Fruit fly (Drosophila melanogaster) whole organism, embryonic: ENCODE measurements around the gene Etl1.

Source experiments
- Asciz ChIP-seq: fragments of 200-800 bp; sonication (Bioruptor generic); optimal IDR thresholded peaks from 2 replicates; lab custom pipeline; 2017; ENCODE audit warnings: missing biosample characterization, mild to moderate bottlenecking, missing genetic modification characterization, missing genetic modification reagents
- CG11456 ChIP-seq: fragments of 200-800 bp; sonication (Bioruptor generic); IDR thresholded peaks from 3 replicates; pipeline ENCODE4 v1.3.6; 2022; ENCODE audit warnings: missing biosample characterization, missing genetic modification characterization
- CG11723 ChIP-seq: fragments of 200-800 bp; sonication (Bioruptor generic); optimal IDR thresholded peaks from 2 replicates; lab custom pipeline; 2017; ENCODE audit warnings: missing biosample characterization, mild to moderate bottlenecking, missing genetic modification characterization
- CG13296 ChIP-seq: fragments of 200-800 bp; sonication (Bioruptor generic); optimal IDR thresholded peaks from 3 replicates; lab custom pipeline; 2018; ENCODE audit warnings: missing biosample characterization, mild to moderate bottlenecking, missing genetic modification characterization
- CG14667 ChIP-seq: fragments of 200-800 bp; sonication (Bioruptor generic); IDR thresholded peaks from 2 replicates; pipeline ENCODE4 v1.3.6; 2022; ENCODE audit warnings: missing biosample characterization, missing genetic modification characterization
- CG15073 ChIP-seq: fragments of 200-800 bp; sonication (Bioruptor generic); optimal IDR thresholded peaks from 2 replicates; lab custom pipeline; 2016; ENCODE audit warnings: missing biosample characterization, missing genetic modification characterization
- CG15601 ChIP-seq: fragments of 200-800 bp; sonication (Bioruptor generic); optimal IDR thresholded peaks from 3 replicates; lab custom pipeline; 2019; ENCODE audit warnings: missing biosample characterization, mild to moderate bottlenecking, missing genetic modification characterization, moderate library complexity
- CG17361 ChIP-seq: fragments of 200-800 bp; sonication (Bioruptor generic); IDR thresholded peaks from 3 replicates; pipeline ENCODE4 v1.3.6; 2022; ENCODE audit warnings: missing biosample characterization, missing genetic modification characterization
- CG17568 ChIP-seq: fragments of 200-800 bp; sonication (Bioruptor generic); optimal IDR thresholded peaks from 2 replicates; lab custom pipeline; 2018; ENCODE audit warnings: missing biosample characterization, mild to moderate bottlenecking, missing genetic modification characterization, moderate library complexity
- CG1792 ChIP-seq: fragments of 200-800 bp; sonication (Bioruptor generic); optimal IDR thresholded peaks from 2 replicates; lab custom pipeline; 2016; ENCODE audit warnings: missing biosample characterization, missing genetic modification characterization
- CG2712 ChIP-seq: fragments of 200-800 bp; optimal IDR thresholded peaks from 3 replicates; lab custom pipeline; 2019; ENCODE audit warnings: missing biosample characterization, mild to moderate bottlenecking, missing genetic modification characterization, moderate library complexity
- CG4424 ChIP-seq: fragments of 200-800 bp; sonication (Bioruptor generic); optimal IDR thresholded peaks from 3 replicates; lab custom pipeline; 2016; ENCODE audit warnings: missing biosample characterization, missing genetic modification characterization
- CG4854 ChIP-seq: fragments of 200-800 bp; sonication (Bioruptor generic); optimal IDR thresholded peaks from 2 replicates; lab custom pipeline; 2016; ENCODE audit warnings: missing biosample characterization, missing genetic modification characterization, inconsistent platforms
- CG6689 ChIP-seq: fragments of 200-800 bp; sonication (Bioruptor generic); IDR thresholded peaks from 2 replicates; pipeline ENCODE4 v1.3.6; 2022; ENCODE audit warnings: missing biosample characterization, missing genetic modification characterization
- CG6765 ChIP-seq: fragments of 200-800 bp; sonication (Bioruptor generic); optimal IDR thresholded peaks from 3 replicates; lab custom pipeline; 2017; ENCODE audit warnings: missing biosample characterization, mild to moderate bottlenecking, missing genetic modification characterization
- CG7987 ChIP-seq: fragments of 200-800 bp; sonication (Bioruptor generic); optimal IDR thresholded peaks from 2 replicates; lab custom pipeline; 2018; ENCODE audit warnings: missing biosample characterization, mild to moderate bottlenecking, missing genetic modification characterization, moderate library complexity
- CG8924 ChIP-seq: fragments of 200-800 bp; optimal IDR thresholded peaks from 3 replicates; lab custom pipeline; 2019; ENCODE audit warnings: missing biosample characterization, mild to moderate bottlenecking, missing genetic modification characterization, moderate library complexity
- CG9215 ChIP-seq: fragments of 200-800 bp; sonication (Bioruptor generic); IDR thresholded peaks from 2 replicates; pipeline ENCODE4 v1.3.6; 2022; ENCODE audit warnings: missing biosample characterization, missing genetic modification characterization
- CG9797 ChIP-seq: fragments of 200-800 bp; sonication (Bioruptor generic); optimal IDR thresholded peaks from 3 replicates; lab custom pipeline; 2018; ENCODE audit warnings: missing biosample characterization, mild to moderate bottlenecking, missing genetic modification characterization
- CG9817 ChIP-seq: fragments of 200-800 bp; sonication (Bioruptor generic); optimal IDR thresholded peaks from 2 replicates; lab custom pipeline; 2018; ENCODE audit warnings: missing biosample characterization, mild to moderate bottlenecking, missing genetic modification characterization, moderate library complexity
- CkIIα-i1 ChIP-seq: fragments of 200-800 bp; sonication (Bioruptor generic); IDR thresholded peaks from 2 replicates; pipeline ENCODE4 v1.3.6; 2022; ENCODE audit warnings: missing biosample characterization, missing genetic modification characterization
- CrebB ChIP-seq: fragments of 200-800 bp; sonication (Bioruptor generic); optimal IDR thresholded peaks from 3 replicates; lab custom pipeline; 2018; ENCODE audit warnings: missing biosample characterization, mild to moderate bottlenecking, missing genetic modification characterization
- D19A ChIP-seq: fragments of 200-800 bp; optimal IDR thresholded peaks from 3 replicates; lab custom pipeline; 2019; ENCODE audit warnings: missing biosample characterization, mild to moderate bottlenecking, missing genetic modification characterization, moderate library complexity
- Dbx ChIP-seq: fragments of 200-800 bp; sonication (Bioruptor generic); IDR thresholded peaks from 3 replicates; pipeline ENCODE4 v1.3.6; 2022; ENCODE audit warnings: missing biosample characterization, missing genetic modification characterization
- Deaf1 ChIP-seq: fragments of 200-800 bp; optimal IDR thresholded peaks from 3 replicates; lab custom pipeline; 2019; ENCODE audit warnings: missing biosample characterization, mild to moderate bottlenecking, missing genetic modification characterization, moderate library complexity
- H2.0 ChIP-seq: fragments of 200-800 bp; sonication (Bioruptor generic); IDR thresholded peaks from 2 replicates; pipeline ENCODE4 v1.3.6; 2022; ENCODE audit warnings: missing biosample characterization, missing genetic modification characterization
- HmgZ ChIP-seq: fragments of 200-800 bp; sonication (Bioruptor generic); optimal IDR thresholded peaks from 2 replicates; lab custom pipeline; 2018; ENCODE audit warnings: missing biosample characterization, mild to moderate bottlenecking, missing genetic modification characterization
- Lim3 ChIP-seq: fragments of 200-800 bp; sonication (Bioruptor generic); IDR thresholded peaks from 2 replicates; pipeline ENCODE4 v1.3.6; 2022; ENCODE audit warnings: missing biosample characterization, missing genetic modification characterization
- MESR4 ChIP-seq: fragments of 200-800 bp; sonication (Bioruptor generic); optimal IDR thresholded peaks from 2 replicates; lab custom pipeline; 2018; ENCODE audit warnings: missing biosample characterization, mild to moderate bottlenecking, missing genetic modification characterization, moderate library complexity
- NFAT ChIP-seq: fragments of 200-800 bp; sonication (Bioruptor generic); IDR thresholded peaks from 2 replicates; pipeline ENCODE4 v1.3.6; 2022; ENCODE audit warnings: missing biosample characterization, missing genetic modification characterization
- Nf-YA ChIP-seq: fragments of 200-800 bp; sonication (Bioruptor generic); IDR thresholded peaks from 2 replicates; pipeline ENCODE4 v1.3.6; 2022; ENCODE audit warnings: missing biosample characterization, missing genetic modification characterization
- Pdp1 ChIP-seq, 2 experiments: fragments of 200-800 bp; sonication (Bioruptor generic); optimal IDR thresholded peaks; 3 replicates each; lab custom pipeline; 2016; ENCODE audit warnings: missing biosample characterization in 2 of 2, missing genetic modification characterization in 2 of 2, mild to moderate bottlenecking in 1 of 2, moderate library complexity in 1 of 2
- TFAM ChIP-seq: fragments of 200-800 bp; sonication (Bioruptor generic); optimal IDR thresholded peaks from 2 replicates; lab custom pipeline; 2017; ENCODE audit warnings: missing biosample characterization, missing genetic modification characterization, inconsistent platforms
- bab2 ChIP-seq: fragments of 200-800 bp; sonication (Bioruptor generic); optimal IDR thresholded peaks from 2 replicates; lab custom pipeline; 2016; ENCODE audit warnings: missing biosample characterization, missing genetic modification characterization
- ci ChIP-seq: fragments of 200-800 bp; sonication (Bioruptor generic); IDR thresholded peaks from 3 replicates; pipeline ENCODE4 v1.3.6; 2022; ENCODE audit warnings: missing biosample characterization, missing genetic modification characterization
- corto ChIP-seq: fragments of 200-800 bp; sonication (Bioruptor generic); optimal IDR thresholded peaks from 2 replicates; lab custom pipeline; 2016; ENCODE audit warnings: missing biosample characterization, mild to moderate bottlenecking, missing genetic modification characterization, moderate library complexity
- ems ChIP-seq: fragments of 200-800 bp; sonication (Bioruptor generic); optimal IDR thresholded peaks from 3 replicates; lab custom pipeline; 2016; ENCODE audit warnings: missing biosample characterization, missing genetic modification characterization
- lmd ChIP-seq: fragments of 200-800 bp; sonication (Bioruptor generic); IDR thresholded peaks from 2 replicates; pipeline ENCODE4 v1.3.6; 2022; ENCODE audit warnings: missing biosample characterization, missing genetic modification characterization
- nmo ChIP-seq: fragments of 200-800 bp; sonication (Bioruptor generic); optimal IDR thresholded peaks from 2 replicates; lab custom pipeline; 2018; ENCODE audit warnings: missing biosample characterization, mild to moderate bottlenecking, missing genetic modification characterization, moderate library complexity
- org-1 ChIP-seq: fragments of 200-800 bp; sonication (Bioruptor generic); optimal IDR thresholded peaks from 2 replicates; lab custom pipeline; 2017; ENCODE audit warnings: missing biosample characterization, missing genetic modification characterization
- pita ChIP-seq: fragments of 200-800 bp; sonication (Bioruptor generic); optimal IDR thresholded peaks from 2 replicates; lab custom pipeline; 2017; ENCODE audit warnings: missing biosample characterization, mild to moderate bottlenecking, missing genetic modification characterization
- seq ChIP-seq: fragments of 200-800 bp; sonication (Bioruptor generic); IDR thresholded peaks from 2 replicates; pipeline ENCODE4 v1.3.6; 2022; ENCODE audit warnings: missing biosample characterization, missing genetic modification characterization
- slou ChIP-seq: fragments of 200-800 bp; sonication (Bioruptor generic); optimal IDR thresholded peaks from 3 replicates; lab custom pipeline; 2016; ENCODE audit warnings: missing biosample characterization, missing genetic modification characterization
- sr ChIP-seq: fragments of 200-800 bp; sonication (Bioruptor generic); IDR thresholded peaks from 3 replicates; pipeline ENCODE4 v1.3.6; 2022; ENCODE audit warnings: missing biosample characterization, missing genetic modification characterization
- stwl ChIP-seq: fragments of 200-800 bp; sonication (Bioruptor generic); optimal IDR thresholded peaks from 3 replicates; lab custom pipeline; 2018; ENCODE audit warnings: missing biosample characterization, mild to moderate bottlenecking, missing genetic modification characterization, moderate library complexity
- zen ChIP-seq: fragments of 200-800 bp; sonication (Bioruptor generic); optimal IDR thresholded peaks from 3 replicates; lab custom pipeline; 2018; ENCODE audit warnings: missing biosample characterization, mild to moderate bottlenecking, missing genetic modification characterization, moderate library complexity
- zf30C ChIP-seq: fragments of 200-800 bp; sonication (Bioruptor generic); optimal IDR thresholded peaks from 3 replicates; lab custom pipeline; 2018; ENCODE audit warnings: missing biosample characterization, mild to moderate bottlenecking, missing genetic modification characterization

Etl1 gene

DNA sequence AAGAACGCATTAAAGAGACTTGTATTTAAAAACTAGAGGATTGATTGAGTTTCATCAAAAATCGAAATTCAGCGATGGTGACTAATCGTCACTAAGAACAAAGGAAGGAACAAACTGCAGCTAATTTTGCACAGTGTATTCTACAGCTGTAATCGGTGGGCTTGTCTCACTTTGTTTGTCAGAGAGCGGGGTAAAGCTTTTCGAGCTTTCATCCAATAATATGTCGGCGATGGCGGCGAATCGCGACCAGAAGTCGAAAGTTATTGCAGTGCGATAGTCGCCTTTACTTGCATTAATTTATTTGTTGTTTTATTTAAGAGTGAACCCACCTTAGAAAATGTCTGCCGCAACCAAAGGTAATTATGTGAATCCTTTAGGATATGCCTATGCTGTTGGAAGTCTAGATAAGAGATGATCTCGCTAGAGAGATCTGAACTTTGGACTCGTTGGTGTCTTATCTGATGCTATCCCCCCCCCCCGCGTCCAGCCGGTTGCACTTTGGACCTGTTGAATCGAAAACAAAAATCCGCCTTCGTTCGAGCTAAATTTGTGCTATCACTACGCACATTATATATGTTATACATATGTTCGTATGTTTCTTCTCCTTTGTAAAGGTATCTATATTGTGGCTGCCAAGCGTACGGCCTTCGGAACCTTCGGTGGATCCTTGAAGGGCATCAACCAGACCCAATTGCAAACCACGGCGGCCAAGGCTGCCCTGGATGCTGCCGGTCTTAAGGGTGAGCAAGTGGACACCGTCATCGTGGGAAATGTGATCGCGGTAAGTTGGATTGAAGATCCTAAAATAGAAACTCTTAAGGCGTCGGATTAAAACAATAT, 2.8 kb upstream of the Etl1 start, which contains the start of gene yip2 (continued):
- peak; percentile 59 for TF ChIP-seq Dbx (GFP tag; lab: Robert Waterston, UW)
- peak; percentile 30 for TF ChIP-seq CG15601
- TF ChIP-seq CG17568 (GFP tag; lab: Kevin White, UChicago) = peak; percentile 55
- TF ChIP-seq CG1792 = peak; percentile 48
- TF ChIP-seq HmgZ (tag; lab: Kevin White, UChicago) = peak; percentile 79
- peak; percentile 39 for TF ChIP-seq CG9817 (tag; lab: Kevin White, UChicago)
- peak; percentile 27 for TF ChIP-seq MESR4 (GFP tag; lab: Kevin White, UChicago)
- TF ChIP-seq stwl (tag; lab: Kevin White, UChicago) = no peak
- peak; percentile 51; the same call in 1 of the 2 replicates for TF ChIP-seq Nf-YA (GFP tag; lab: Robert Waterston, UW)
- TF ChIP-seq CG11723 (GFP tag; lab: Kevin White, UChicago) = peak; percentile 33
- peak; percentile 89 for TF ChIP-seq CG13296 (GFP tag; lab: Kevin White, UChicago)
- TF ChIP-seq zen (tag; lab: Kevin White, UChicago) = no peak
- peak; percentile 17 for TF ChIP-seq ems (GFP tag; lab: Kevin White, UChicago)
- TF ChIP-seq CG11456 (GFP tag; lab: Robert Waterston, UW) = peak; percentile 63; the same call in 2 of the 3 replicates
- TF ChIP-seq CG9215 = no peak
- TF ChIP-seq Deaf1 (tag; lab: Kevin White, UChicago) = peak; percentile 49
- TF ChIP-seq CrebB (tag; lab: Kevin White, UChicago) = peak; percentile 68
- peak; percentile 88 for TF ChIP-seq zf30C
- TF ChIP-seq CG4424 = peak; percentile 33
- peak; percentile 42; the same call in 1 of the 2 replicates for TF ChIP-seq H2.0 (GFP tag; lab: Robert Waterston, UW)
- peak; percentile 40 for TF ChIP-seq D19A (tag; lab: Kevin White, UChicago)
- peak; percentile 60; the same call in 1 of the 2 replicates for TF ChIP-seq NFAT (GFP tag; lab: Robert Waterston, UW)
- TF ChIP-seq CG15073 = no peak
- no peak for TF ChIP-seq CkIIα-i1 (GFP tag; lab: Robert Waterston, UW)
- peak; percentile 49 for TF ChIP-seq CG6689 (GFP tag; lab: Robert Waterston, UW)
- peak; percentile 50 for TF ChIP-seq CG2712 (tag; lab: Kevin White, UChicago)
- peak; percentile 22 for TF ChIP-seq Asciz
- TF ChIP-seq nmo = peak; percentile 22
- peak; percentile 5 for TF ChIP-seq CG4854 (GFP tag; lab: Kevin White, UChicago)
- TF ChIP-seq CG6765 (GFP tag; lab: Kevin White, UChicago) = peak; percentile 72
- TF ChIP-seq bab2 (GFP tag; lab: Kevin White, UChicago) = peak; percentile 61
- peak; percentile 66 for TF ChIP-seq CG8924
- TF ChIP-seq org-1 (GFP tag; lab: Kevin White, UChicago) = peak; percentile 10
- peak; percentile 22 for TF ChIP-seq corto (GFP tag; lab: Kevin White, UChicago)
- no peak for TF ChIP-seq TFAM (GFP tag; lab: Kevin White, UChicago)
- peak; percentile 34; the same call in 2 of the 3 replicates for TF ChIP-seq CG17361 (GFP tag; lab: Robert Waterston, UW)
- peak; percentile 46; the same call in 1 of the 2 replicates for TF ChIP-seq seq (GFP tag; lab: Robert Waterston, UW)
- TF ChIP-seq pita (GFP tag; lab: Kevin White, UChicago) = no peak
- no peak for TF ChIP-seq Lim3 (GFP tag; lab: Robert Waterston, UW)
- TF ChIP-seq Pdp1 (GFP tag; optimal IDR thresholded peaks at IDR 0.05; lab: Kevin White, UChicago) = peak; percentile 45 to 47
- TF ChIP-seq CG14667 = no peak
- TF ChIP-seq CG9797 (GFP tag; lab: Kevin White, UChicago) = no peak
- no peak for TF ChIP-seq slou (GFP tag; lab: Kevin White, UChicago)
- TF ChIP-seq lmd (GFP tag; lab: Robert Waterston, UW) = peak; percentile 40; the same call in 1 of the 2 replicates
- peak; percentile 93 for TF ChIP-seq ci (GFP tag; lab: Robert Waterston, UW)
- no peak for TF ChIP-seq sr
- TF ChIP-seq CG7987 = peak; percentile 37
